Fruit fly (Drosophila melanogaster) Kc167 (cell line): Measurements from ENCODE around the gene Sf3b3.
"Not testable (repeated sequence)": the region's sequence is repeated elsewhere in the genome, so short reads cannot be mapped to it uniquely, and the experiment has no call there.

Experiments
- Myc ChIP-seq: fragments of >200 bp; optimal IDR thresholded peaks from 2 replicates; lab custom pipeline; 2017; ENCODE audit warnings: missing external identifiers
- Sin3A ChIP-seq: fragments of >200 bp; optimal IDR thresholded peaks from 2 replicates; lab custom pipeline; 2018; ENCODE audit warnings: missing external identifiers
- h ChIP-seq: fragments of >200 bp; optimal IDR thresholded peaks from 3 replicates; lab custom pipeline; 2018; ENCODE audit warnings: missing external identifiers
- insv ChIP-seq: fragments of >200 bp; optimal IDR thresholded peaks from 3 replicates; lab custom pipeline; 2018; ENCODE audit warnings: missing external identifiers
- psq ChIP-seq: fragments of >200 bp; optimal IDR thresholded peaks from 2 replicates; lab custom pipeline; 2017; ENCODE audit warnings: missing external identifiers
- ttk ChIP-seq: sonication (Bioruptor generic); optimal IDR thresholded peaks from 2 replicates; lab custom pipeline; 2017; ENCODE audit warnings: missing external identifiers

Gene Sf3b3

DNA sequence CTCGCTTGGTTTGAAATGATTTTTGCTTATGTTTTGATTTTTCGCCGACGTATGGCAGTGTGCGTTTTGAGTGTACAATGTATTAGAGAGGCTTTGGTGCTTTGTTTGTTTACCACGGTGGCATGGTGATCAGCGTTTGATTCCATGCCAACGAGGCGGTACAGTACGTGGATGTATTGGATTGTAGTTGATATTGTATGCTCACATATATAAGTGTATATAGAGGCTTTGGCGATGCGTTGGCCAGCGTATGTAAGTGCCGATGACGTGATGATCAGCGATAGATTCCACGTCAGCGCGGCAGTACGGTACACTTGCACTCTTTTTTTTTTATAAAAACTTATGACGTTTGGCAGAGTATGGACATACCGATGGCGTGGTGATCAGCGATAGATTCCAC is 31.9 kb upstream of the Sf3b3 start, which contains the start of gene CG12502:
TSS of gene CG12502 (plus strand) at position 301 of the 400 bp plus-strand sequence.
- TF ChIP-seq ttk, h, insv (lab: Kevin White, UChicago): not testable (repeated sequence)

- TF ChIP-seq psq (lab: Kevin White, UChicago) (no peak), Myc (no peak), h (lab: Kevin White, UChicago) (no peak), Sin3A (lab: Kevin White, UChicago) (no peak), ttk (lab: Kevin White, UChicago) (no peak), insv (lab: Kevin White, UChicago) (no peak)
These were observed 24.2 kb upstream of the Sf3b3 start, which contains the start of gene dpr20 for dm6 chr3L:857063-858015. TSS of gene dpr20 (minus strand) at chr3L:857248.

DNA sequence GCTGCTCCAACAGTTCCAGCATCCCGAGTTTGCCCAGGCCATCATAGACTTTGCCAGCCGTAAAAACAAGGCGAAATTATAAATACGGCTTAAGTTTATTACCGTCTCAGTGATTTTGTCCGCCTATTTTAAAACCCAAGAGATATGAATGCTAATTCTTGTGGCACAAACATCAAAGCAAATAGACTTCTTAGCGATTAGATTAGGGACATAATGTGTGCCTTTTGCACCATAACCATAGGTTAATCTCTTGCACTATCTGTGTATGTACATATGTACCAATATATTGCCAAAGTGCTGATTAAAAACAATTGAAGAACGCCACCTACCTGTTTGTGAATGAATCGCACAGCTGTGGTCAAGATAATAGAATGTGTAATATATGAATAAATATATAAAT is 19.1 kb upstream of the Sf3b3 start:
- TF ChIP-seq ttk (lab: Kevin White, UChicago) (no peak), Myc (no peak), insv (lab: Kevin White, UChicago) (no peak), Sin3A (lab: Kevin White, UChicago) (no peak), h (lab: Kevin White, UChicago) (no peak), psq (lab: Kevin White, UChicago) (no peak)

DNA sequence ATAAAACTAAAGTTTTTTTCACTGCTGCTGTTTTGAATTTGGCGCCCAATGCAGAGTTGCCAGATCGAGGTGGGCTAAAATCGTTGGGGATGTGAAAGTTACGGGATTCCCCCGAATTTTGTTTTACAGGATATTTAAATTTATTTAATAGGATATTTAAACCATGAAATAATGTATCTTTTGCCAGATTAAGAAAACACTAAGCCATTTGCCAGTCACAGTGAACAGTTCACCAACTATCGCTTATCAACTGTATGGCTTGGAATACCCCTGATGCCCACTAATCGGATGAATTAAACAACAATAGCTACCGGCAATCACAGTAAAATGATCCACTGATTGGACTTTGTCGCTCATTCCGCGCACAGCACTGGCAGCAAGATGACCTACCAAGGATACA is 17.9 kb upstream of the Sf3b3 start, which contains the start of gene Dci:
TSS of gene Dci (plus strand) at position 286 of the 400 bp plus-strand sequence.
- TF ChIP-seq Myc, result no peak
- no peak for TF ChIP-seq Sin3A (lab: Kevin White, UChicago)
- no peak for TF ChIP-seq ttk (lab: Kevin White, UChicago)
- no peak for TF ChIP-seq psq (lab: Kevin White, UChicago)
- TF ChIP-seq h (lab: Kevin White, UChicago), result no peak
- no peak for TF ChIP-seq insv (lab: Kevin White, UChicago)

dm6 chr3L:843626-844025 is 10.4 kb upstream of the Sf3b3 start, which contains the start of gene Cep290:
TSS of gene Cep290 (plus strand) at chr3L:843926.
- no peak for TF ChIP-seq Myc
- TF ChIP-seq Sin3A (lab: Kevin White, UChicago), result no peak
- TF ChIP-seq psq (lab: Kevin White, UChicago), result no peak
- no peak for TF ChIP-seq insv (lab: Kevin White, UChicago)
- TF ChIP-seq h (lab: Kevin White, UChicago), result no peak
- TF ChIP-seq ttk (lab: Kevin White, UChicago), result no peak

dm6 chr3L:841260-841659 is 8.1 kb upstream of the Sf3b3 start, which contains the start of the genes JMJD5 and Gr61a:
TSS of gene JMJD5 (minus strand) at chr3L:841360.
TSS of gene Gr61a (plus strand) at chr3L:841451.
- TF ChIP-seq Sin3A (lab: Kevin White, UChicago), result no peak
- TF ChIP-seq Myc, result no peak
- no peak for TF ChIP-seq ttk (lab: Kevin White, UChicago)
- TF ChIP-seq psq (lab: Kevin White, UChicago), result no peak
- no peak for TF ChIP-seq h (lab: Kevin White, UChicago)
- TF ChIP-seq insv (lab: Kevin White, UChicago), result no peak

DNA sequence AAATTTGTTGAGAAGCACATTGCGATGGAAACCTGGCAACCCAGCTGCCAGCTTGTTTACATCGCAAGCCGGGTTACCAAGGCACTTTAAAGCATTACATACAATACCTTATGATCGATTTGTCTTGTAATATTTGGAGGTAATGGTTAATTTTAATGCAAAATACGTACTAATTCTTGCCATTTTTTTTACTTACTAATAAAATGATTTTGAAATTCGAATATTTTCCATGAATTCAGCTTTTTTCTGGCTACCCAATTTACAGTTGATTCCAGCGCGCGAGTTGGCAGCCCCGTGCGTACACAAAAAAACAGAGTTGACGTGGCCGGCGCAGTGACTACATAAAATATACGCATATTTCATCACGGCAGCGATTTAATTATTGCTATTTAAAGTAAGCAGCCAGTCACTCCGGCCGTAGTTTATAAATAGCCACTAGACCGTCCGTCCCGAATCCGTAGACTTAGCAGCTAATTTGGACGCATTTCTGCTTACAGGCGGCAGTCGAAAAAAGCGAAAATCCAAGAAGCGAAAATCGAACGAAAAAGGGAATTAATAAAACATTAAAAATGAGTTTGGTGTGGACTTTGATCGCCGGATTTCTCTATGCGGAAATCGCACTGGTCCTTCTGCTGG is 4.5 kb upstream of the Sf3b3 start, which contains the start of the genes CG13901 and CG13887:
TSS of gene CG13901 (minus strand) at position 270 of the 636 bp plus-strand sequence.
TSS of gene CG13887 (plus strand) at position 310 of the 636 bp plus-strand sequence.
- TF ChIP-seq ttk (lab: Kevin White, UChicago), result no peak
- TF ChIP-seq h (lab: Kevin White, UChicago), result peak; percentile 13
- TF ChIP-seq Myc, result no peak

DNA sequence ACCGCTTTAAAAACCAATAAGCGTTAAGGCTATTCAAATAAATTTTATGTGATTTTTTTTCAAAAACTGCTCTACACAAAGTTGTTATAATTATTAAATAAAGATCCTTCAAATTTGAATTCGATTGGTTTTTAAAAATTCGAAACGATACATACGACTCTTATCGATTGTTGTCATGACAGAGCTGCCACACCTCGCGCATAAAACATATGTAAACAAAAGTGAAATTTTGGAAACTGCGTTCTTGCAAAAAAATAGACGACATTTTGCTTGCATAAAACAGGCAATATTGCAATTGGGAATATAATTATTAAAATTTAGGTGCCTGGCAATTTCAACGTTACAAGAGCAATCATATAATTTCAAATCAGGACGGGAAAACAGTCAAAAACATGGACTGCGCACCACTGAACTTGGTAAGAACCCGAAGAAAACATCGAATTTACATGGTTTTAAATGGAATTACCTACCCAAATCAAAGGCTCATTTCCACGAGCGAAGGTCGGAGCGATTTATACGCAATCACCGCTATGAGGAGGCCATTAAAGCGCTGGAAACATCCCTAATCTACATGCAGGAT is 2.4 kb upstream of the Sf3b3 start, which contains the start of gene CG42554:
TSS of gene CG42554 (plus strand) at position 229 of the 580 bp plus-strand sequence.
- TF ChIP-seq ttk (lab: Kevin White, UChicago), result no peak
- no peak for TF ChIP-seq Myc
- TF ChIP-seq h (lab: Kevin White, UChicago), result no peak
- TF ChIP-seq insv (lab: Kevin White, UChicago), result no peak
- TF ChIP-seq psq (lab: Kevin White, UChicago), result no peak

DNA sequence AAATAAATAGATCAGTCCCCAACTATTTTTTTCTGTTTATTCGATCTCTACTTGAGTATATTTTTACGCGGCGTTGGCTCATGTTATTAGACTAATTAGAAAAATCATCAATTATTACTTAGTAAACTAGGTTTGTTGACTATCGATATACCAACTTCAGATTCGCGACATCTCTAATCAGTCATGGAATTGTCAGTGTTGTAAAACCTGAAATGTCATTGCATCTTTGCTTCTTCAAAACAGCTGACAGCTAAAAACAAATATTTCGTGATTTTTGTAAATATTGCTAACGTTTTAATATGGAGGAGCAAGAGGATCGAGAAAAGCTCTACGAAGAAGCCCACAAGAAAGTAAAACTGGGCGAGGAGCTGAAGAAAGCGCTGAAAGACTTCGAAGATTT is 693 bp upstream of the Sf3b3 start, which contains the start of gene CG42553:
TSS of gene CG42553 (plus strand) at position 216 of the 400 bp plus-strand sequence.
- TF ChIP-seq Myc (no peak), Sin3A (lab: Kevin White, UChicago) (no peak), h (lab: Kevin White, UChicago) (no peak), psq (lab: Kevin White, UChicago) (no peak), insv (lab: Kevin White, UChicago) (no peak), ttk (lab: Kevin White, UChicago) (no peak)

DNA sequence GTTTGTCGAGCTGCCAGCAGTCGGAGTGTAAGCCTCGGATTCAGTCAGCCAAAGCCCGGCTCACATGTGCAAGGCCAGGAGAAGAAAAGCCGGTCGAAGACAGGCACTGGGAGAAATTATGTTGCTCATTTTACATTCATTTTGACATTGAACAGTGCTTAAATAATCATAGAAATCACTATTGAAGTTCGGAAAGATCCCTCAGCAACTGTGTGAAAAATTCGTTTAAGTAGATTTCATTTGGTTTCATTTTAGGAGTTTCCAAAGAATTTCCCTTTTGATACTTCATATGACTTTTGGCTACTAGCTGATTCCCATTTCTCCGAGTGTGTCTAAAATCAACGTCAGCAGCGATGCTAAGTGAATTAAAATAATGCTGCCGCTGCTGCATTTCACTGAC is 8.7 kb downstream of the Sf3b3 start:
- no peak for TF ChIP-seq Myc
- no peak for TF ChIP-seq insv (lab: Kevin White, UChicago)
- no peak for TF ChIP-seq Sin3A (lab: Kevin White, UChicago)
- TF ChIP-seq psq (lab: Kevin White, UChicago), result no peak
- no peak for TF ChIP-seq ttk (lab: Kevin White, UChicago)
- no peak for TF ChIP-seq h (lab: Kevin White, UChicago)

DNA sequence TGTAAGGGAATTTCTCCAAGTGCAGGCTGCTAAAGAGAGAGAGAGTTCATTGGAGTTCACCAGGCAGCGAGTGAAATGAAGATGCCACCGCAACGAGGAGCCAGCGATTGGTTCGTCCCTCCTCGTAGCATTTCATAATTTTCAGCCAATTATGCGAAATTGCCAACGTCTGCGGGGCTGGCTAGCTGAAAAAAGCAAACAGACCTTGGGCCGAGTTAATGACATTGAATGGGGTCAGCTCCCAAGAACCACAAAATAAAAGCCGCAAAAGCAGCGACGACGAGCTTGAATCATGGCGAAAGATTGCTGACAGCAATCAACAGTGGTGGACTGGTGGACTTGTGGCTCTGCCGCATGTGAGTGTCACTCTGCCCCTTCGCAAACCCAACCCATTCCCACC is 9.6 kb downstream of the Sf3b3 start:
- TF ChIP-seq insv (lab: Kevin White, UChicago), result no peak
- TF ChIP-seq Sin3A (lab: Kevin White, UChicago), result no peak
- TF ChIP-seq Myc, result no peak
- no peak for TF ChIP-seq psq (lab: Kevin White, UChicago)
